Worm (Caenorhabditis elegans): Measurements from ENCODE around the gene F54F12.2.

DNA sequence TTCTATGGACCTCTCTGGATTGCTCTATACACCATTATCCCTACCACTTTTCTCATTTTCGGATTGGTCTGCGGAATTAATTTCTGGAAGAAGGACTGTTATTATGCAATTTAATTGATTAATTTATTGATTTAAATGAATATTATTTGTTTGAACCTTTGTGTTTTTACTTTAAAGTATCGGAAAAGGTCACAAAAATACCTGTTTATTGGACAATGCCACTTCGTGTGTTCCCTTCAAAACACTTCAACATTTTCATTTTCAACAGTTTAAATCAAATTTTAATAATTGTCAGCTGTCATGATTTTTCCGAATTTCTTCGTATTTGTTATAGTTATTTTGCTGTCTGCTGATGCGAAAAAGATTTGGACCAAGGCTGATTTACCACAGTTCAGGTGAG is 48.8 kb upstream of the F54F12.2 start, which contains the start of gene ZK1010.12:
- TF ChIP-seq W03F9.2 (tag; optimal IDR thresholded peaks at IDR 0.05) (no peak), him-1 (tag; optimal IDR thresholded peaks at IDR 0.05) (no peak)
